Worm (Caenorhabditis elegans): ENCODE results near the gene efhd-1.

DNA sequence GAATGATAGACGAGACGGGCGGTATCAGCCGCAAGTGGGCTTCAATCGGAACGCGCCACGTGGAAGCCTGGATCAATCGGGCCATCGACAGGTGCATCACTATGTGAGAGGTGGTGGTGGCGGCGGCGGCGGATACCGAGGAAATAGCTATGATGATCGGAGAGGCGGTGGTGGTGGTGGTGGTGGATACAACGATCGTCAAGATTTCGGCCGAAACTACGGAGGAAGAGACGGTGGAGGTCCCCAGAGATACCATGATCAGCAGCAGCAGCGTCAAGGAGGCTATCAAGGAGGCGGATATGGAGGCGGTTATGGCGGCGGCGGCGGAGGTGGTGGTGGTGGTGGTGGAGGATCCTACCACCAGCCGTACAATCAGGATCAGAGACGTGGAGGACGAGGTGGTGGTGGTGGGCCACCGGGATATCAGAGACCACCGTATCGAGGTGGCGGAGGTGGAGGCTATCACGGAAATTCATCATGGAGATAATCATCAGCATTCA lies 13.1 kb upstream of the efhd-1 start:
- no peak for TF ChIP-seq Y53G8AR.9 (GFP tag; conservative IDR thresholded peaks at IDR 0.05)
- TF ChIP-seq hsf-1 (GFP tag; IDR thresholded peaks at IDR 0.05): no peak
- TF ChIP-seq Y53F4B.3 (GFP tag; IDR thresholded peaks at IDR 0.05): no peak
- TF ChIP-seq bed-1 (GFP tag; IDR thresholded peaks at IDR 0.05): no peak
- no peak for TF ChIP-seq ztf-28 (GFP tag; IDR thresholded peaks at IDR 0.05)
- TF ChIP-seq Y79H2A.3 (GFP tag; conservative IDR thresholded peaks at IDR 0.05): no peak
- TF ChIP-seq F49E8.2 (tag; optimal IDR thresholded peaks at IDR 0.05; ENCODE audit: insufficient read depth): no peak
- TF ChIP-seq ama-1 (optimal IDR thresholded peaks at IDR 0.05): no peak
- no peak for TF ChIP-seq ama-1 (GFP tag; optimal IDR thresholded peaks at IDR 0.05)
- no peak for TF ChIP-seq lin-40 (tag; optimal IDR thresholded peaks at IDR 0.05)
- no peak for TF ChIP-seq madf-3 (GFP tag; IDR thresholded peaks at IDR 0.05)

Measured in whole organism, young adult.